Worm (Caenorhabditis elegans) whole organism, L4 larva: ENCODE measurements around the gene Y80D3A.8.

Source experiments
- F10B5.3 ChIP-seq: sonication (generic microtip); optimal IDR thresholded peaks from 2 replicates; lab custom pipeline; 2016; ENCODE audit warnings: mild to moderate bottlenecking, missing genetic modification characterization, missing compliant biosample characterization
- F26F4.8 ChIP-seq: fragments of 200-800 bp; sonication (Bioruptor generic); conservative IDR thresholded peaks from 2 replicates; pipeline ENCODE4 v1.3.6; 2022; ENCODE audit warnings: missing genetic modification characterization, missing compliant biosample characterization
- F37D6.2 ChIP-seq: sonication (generic microtip); optimal IDR thresholded peaks from 2 replicates; lab custom pipeline; 2016; ENCODE audit warnings: mild to moderate bottlenecking, missing genetic modification characterization, missing compliant biosample characterization
- R02D3.7 ChIP-seq: fragments of 150-350 bp; sonication (generic microtip); optimal IDR thresholded peaks from 3 replicates; lab custom pipeline; 2014; ENCODE audit warnings: missing biosample characterization, missing genetic modification characterization
- T20F7.1 ChIP-seq: fragments of 200-800 bp; sonication (Bioruptor generic); optimal IDR thresholded peaks from 2 replicates; lab custom pipeline; 2018; ENCODE audit warnings: mild to moderate bottlenecking, missing genetic modification characterization, missing compliant biosample characterization
- Y48G9A.11 ChIP-seq: fragments of 200-800 bp; sonication (Bioruptor generic); IDR thresholded peaks from 2 replicates; pipeline ENCODE4 v1.3.6; 2022; ENCODE audit warnings: missing genetic modification reagents, missing genetic modification characterization, missing compliant biosample characterization
- Y5F2A.4 ChIP-seq: fragments of 200-800 bp; sonication (Bioruptor generic); optimal IDR thresholded peaks from 2 replicates; lab custom pipeline; 2018; ENCODE audit warnings: mild to moderate bottlenecking, missing genetic modification characterization, missing compliant biosample characterization
- ZK546.5 ChIP-seq, 2 experiments: sonication (generic microtip); optimal IDR thresholded peaks; 2 replicates each; lab custom pipeline; 2017; ENCODE audit warnings: missing biosample characterization in 2 of 2, missing genetic modification characterization in 2 of 2
- aha-1 ChIP-seq: fragments of 150-350 bp; peaks from one replicate; lab custom pipeline; 2014; ENCODE audit warnings: missing biosample characterization, missing genetic modification characterization
- ceh-20 ChIP-seq: fragments of 200-800 bp; sonication (Bioruptor generic); IDR thresholded peaks from 2 replicates; pipeline ENCODE4 v1.3.6; 2022; ENCODE audit warnings: missing genetic modification reagents, missing genetic modification characterization, missing compliant biosample characterization
- ceh-28 ChIP-seq: fragments of 150-350 bp; optimal IDR thresholded peaks from 2 replicates; lab custom pipeline; 2014; ENCODE audit warnings: missing biosample characterization, missing genetic modification reagents, missing genetic modification characterization
- ceh-82 ChIP-seq: sonication (generic microtip); optimal IDR thresholded peaks from 2 replicates; lab custom pipeline; 2017; ENCODE audit warnings: missing biosample characterization, missing genetic modification characterization
- ces-1 ChIP-seq: fragments of 150-350 bp; sonication (generic microtip); optimal IDR thresholded peaks from 4 replicates; lab custom pipeline; 2014; ENCODE audit warnings: missing biosample characterization, missing genetic modification reagents, missing genetic modification characterization
- daf-16 ChIP-seq, 3 experiments: sonication (generic microtip); optimal IDR thresholded peaks; 2 replicates each; lab custom pipeline; 2016 to 2017; ENCODE audit warnings: missing genetic modification characterization in 3 of 3, missing genetic modification reagents in 3 of 3, mild to moderate bottlenecking in 2 of 3, missing compliant biosample characterization in 2 of 3, missing biosample characterization in 1 of 3, moderate library complexity in 1 of 3
- dmd-6 ChIP-seq: fragments of 200-800 bp; sonication (Bioruptor generic); IDR thresholded peaks from 2 replicates; pipeline ENCODE4 v1.3.6; 2022; ENCODE audit warnings: missing genetic modification reagents, missing genetic modification characterization, missing compliant biosample characterization
- duxl-1 ChIP-seq: sonication (generic microtip); optimal IDR thresholded peaks from 2 replicates; lab custom pipeline; 2016; ENCODE audit warnings: mild to moderate bottlenecking, missing genetic modification characterization, moderate library complexity, missing compliant biosample characterization; ENCODE audit not compliant: poor library complexity
- dve-1 ChIP-seq: sonication (generic microtip); optimal IDR thresholded peaks from 2 replicates; lab custom pipeline; 2017; ENCODE audit warnings: antibody characterized with exemption, mild to moderate bottlenecking, missing genetic modification characterization, missing compliant biosample characterization; ENCODE audit not compliant: insufficient read depth
- egl-27 ChIP-seq: sonication (generic microtip); optimal IDR thresholded peaks from 3 replicates; lab custom pipeline; 2017; ENCODE audit warnings: missing biosample characterization, missing genetic modification reagents, missing genetic modification characterization
- gei-8 ChIP-seq: fragments of 200-800 bp; sonication (Bioruptor generic); optimal IDR thresholded peaks from 2 replicates; lab custom pipeline; 2018; ENCODE audit warnings: mild to moderate bottlenecking, missing genetic modification characterization, missing compliant biosample characterization
- hlh-30 ChIP-seq: sonication (generic microtip); optimal IDR thresholded peaks from 2 replicates; lab custom pipeline; 2017; ENCODE audit warnings: antibody characterized with exemption, mild to moderate bottlenecking, missing genetic modification characterization, missing compliant biosample characterization; ENCODE audit not compliant: insufficient read depth
- lin-39 ChIP-seq: fragments of 150-350 bp; optimal IDR thresholded peaks from 2 replicates; lab custom pipeline; 2014; ENCODE audit warnings: missing biosample characterization, missing genetic modification reagents, missing genetic modification characterization
- madf-9 ChIP-seq: fragments of 200-800 bp; sonication (Bioruptor generic); conservative IDR thresholded peaks from 2 replicates; pipeline ENCODE4 v1.3.6; 2022; ENCODE audit warnings: missing genetic modification reagents, missing genetic modification characterization, missing compliant biosample characterization
- mdt-29 ChIP-seq: fragments of 200-800 bp; sonication (Bioruptor generic); IDR thresholded peaks from 2 replicates; pipeline ENCODE4 v1.3.6; 2022; ENCODE audit warnings: missing genetic modification reagents, missing genetic modification characterization, missing compliant biosample characterization
- mep-1 ChIP-seq: fragments of 150-350 bp; sonication (generic microtip); optimal IDR thresholded peaks from 3 replicates; lab custom pipeline; 2014; ENCODE audit warnings: missing biosample characterization, missing genetic modification characterization
- mxl-3 ChIP-seq: fragments of 200-800 bp; sonication (Bioruptor generic); optimal IDR thresholded peaks from 2 replicates; lab custom pipeline; 2018; ENCODE audit warnings: mild to moderate bottlenecking, missing genetic modification characterization, missing compliant biosample characterization
- nhr-28 ChIP-seq: fragments of 150-350 bp; optimal IDR thresholded peaks from 2 replicates; lab custom pipeline; 2014; ENCODE audit warnings: missing biosample characterization, missing genetic modification characterization
- nhr-48 ChIP-seq: sonication (generic microtip); optimal IDR thresholded peaks from 2 replicates; lab custom pipeline; 2016; ENCODE audit warnings: mild to moderate bottlenecking, missing genetic modification characterization, missing compliant biosample characterization
- nhr-6 ChIP-seq: fragments of 150-350 bp; optimal IDR thresholded peaks from 2 replicates; lab custom pipeline; 2014; ENCODE audit warnings: missing biosample characterization, missing genetic modification characterization
- nhr-77 ChIP-seq: fragments of 150-350 bp; optimal IDR thresholded peaks from 2 replicates; lab custom pipeline; 2014; ENCODE audit warnings: missing biosample characterization, missing genetic modification characterization
- php-3 ChIP-seq: fragments of 200-800 bp; sonication (Bioruptor generic); IDR thresholded peaks from 2 replicates; pipeline ENCODE4 v1.3.6; 2022; ENCODE audit warnings: missing genetic modification reagents, missing genetic modification characterization, missing compliant biosample characterization
- pqm-1 ChIP-seq: sonication (generic microtip); optimal IDR thresholded peaks from 2 replicates; lab custom pipeline; 2017; ENCODE audit warnings: missing biosample characterization, missing genetic modification characterization
- set-16 ChIP-seq: fragments of 200-800 bp; sonication (Bioruptor generic); IDR thresholded peaks from 2 replicates; pipeline ENCODE4 v1.3.6; 2022; ENCODE audit warnings: missing genetic modification reagents, missing genetic modification characterization, missing compliant biosample characterization
- skn-1 ChIP-seq: fragments of 150-350 bp; optimal IDR thresholded peaks from 2 replicates; lab custom pipeline; 2014; ENCODE audit warnings: missing biosample characterization, missing genetic modification characterization
- zfp-3 ChIP-seq: fragments of 200-800 bp; sonication (Bioruptor generic); conservative IDR thresholded peaks from 2 replicates; pipeline ENCODE4 v1.3.6; 2022; ENCODE audit warnings: missing genetic modification reagents, missing genetic modification characterization, missing compliant biosample characterization
- zip-11 ChIP-seq: fragments of 200-800 bp; sonication (Bioruptor generic); IDR thresholded peaks from 2 replicates; pipeline ENCODE4 v1.3.6; 2022; ENCODE audit warnings: missing genetic modification characterization, missing compliant biosample characterization
- zip-2 ChIP-seq: fragments of 150-350 bp; optimal IDR thresholded peaks from 2 replicates; lab custom pipeline; 2014; ENCODE audit warnings: missing biosample characterization, missing genetic modification characterization

Y80D3A.8 gene

DNA sequence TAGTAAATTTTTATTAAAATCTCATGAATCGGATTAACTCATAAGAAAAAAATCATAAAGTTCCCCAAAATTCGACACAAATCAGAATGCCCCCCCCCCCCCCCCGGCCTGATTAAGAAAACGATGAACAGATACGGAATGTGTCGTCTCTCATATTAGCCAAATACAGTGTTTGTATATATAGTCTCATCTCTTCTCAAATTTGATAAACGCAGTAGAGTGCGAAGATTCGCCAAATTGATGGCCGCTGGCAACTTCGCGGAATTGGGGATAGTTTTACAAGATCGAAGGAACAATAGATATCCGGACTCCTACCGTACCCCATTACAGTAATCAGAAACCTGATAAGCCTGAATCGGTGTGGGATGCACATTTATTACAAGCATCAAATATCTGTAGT lies 2.9 kb upstream of the Y80D3A.8 start:
- TF ChIP-seq aha-1 (tag; lab: Kevin White, UChicago) = peak; percentile 56
- TF ChIP-seq egl-27 (tag; lab: Kevin White, UChicago) = no peak

ce11 chrV:18940826-18941225 lies 385 bp downstream of the Y80D3A.8 start:
- TF ChIP-seq ceh-28 = peak; percentile 94

DNA sequence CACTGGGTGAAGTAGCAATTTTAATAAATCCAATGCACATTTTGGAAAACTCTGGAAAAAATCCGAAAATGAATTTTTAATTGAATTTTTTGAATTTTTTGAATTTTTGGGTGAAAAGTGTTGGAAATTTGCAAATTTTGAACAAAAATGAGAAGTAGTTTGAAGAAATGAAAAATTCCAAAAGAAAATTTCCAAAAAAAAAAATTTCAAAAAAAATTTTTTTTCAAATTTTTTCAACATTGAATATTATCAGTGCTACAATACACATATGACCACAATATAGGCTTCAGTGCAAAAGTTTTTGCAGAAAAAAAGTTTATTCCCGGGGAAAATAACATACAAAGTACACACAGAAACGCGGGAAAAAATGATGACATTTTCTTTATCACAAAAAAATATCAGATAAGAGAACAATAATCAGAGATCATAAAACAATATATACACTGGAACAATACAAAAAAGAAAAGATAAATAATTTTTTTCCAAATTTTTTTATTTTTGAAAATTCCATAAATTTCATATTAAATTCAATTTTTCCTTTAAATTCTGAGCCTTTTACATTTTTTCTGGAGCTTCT lies 16.9 kb downstream of the Y80D3A.8 start, which contains the start of gene hrg-10:
TSS of gene hrg-10 (minus strand) at position 51 of the 577 bp plus-strand sequence.
- TF ChIP-seq nhr-6 (no peak), mdt-29 (GFP tag; lab: Robert Waterston, UW) (no peak), duxl-1 (tag; lab: Kevin White, UChicago) (no peak), hlh-30 (tag; lab: Kevin White, UChicago) (no peak), php-3 (no peak), F10B5.3 (tag; lab: Kevin White, UChicago) (no peak), daf-16 (GFP tag; optimal IDR thresholded peaks at IDR 0.05; lab: Kevin White, UChicago) (no peak), daf-16 (tag; optimal IDR thresholded peaks at IDR 0.05; lab: Kevin White, UChicago) (peak; percentile 88), zip-2 (no peak), zfp-3 (GFP tag; lab: Robert Waterston, UW) (no peak), skn-1 (no peak), R02D3.7 (tag; lab: Kevin White, UChicago) (no peak), madf-9 (GFP tag; lab: Robert Waterston, UW) (no peak), ceh-82 (tag; lab: Kevin White, UChicago) (no peak), ceh-20 (GFP tag; lab: Robert Waterston, UW) (no peak), gei-8 (GFP tag; lab: Kevin White, UChicago) (no peak), mep-1 (peak; percentile 15), ces-1 (GFP tag; lab: Kevin White, UChicago) (no peak), zip-11 (GFP tag; lab: Robert Waterston, UW) (no peak), nhr-28 (peak; percentile 41), nhr-77 (tag; lab: Kevin White, UChicago) (peak; percentile 3), ZK546.5 (tag; optimal IDR thresholded peaks at IDR 0.05; lab: Kevin White, UChicago) (no peak), mxl-3 (no peak), dve-1 (tag; lab: Kevin White, UChicago) (peak; percentile 38), Y48G9A.11 (GFP tag; lab: Robert Waterston, UW) (no peak), F26F4.8 (GFP tag; lab: Robert Waterston, UW) (no peak), dmd-6 (GFP tag; lab: Robert Waterston, UW) (peak; percentile 44), set-16 (no peak), F37D6.2 (tag; lab: Kevin White, UChicago) (no peak), pqm-1 (tag; lab: Kevin White, UChicago) (peak; percentile 24), lin-39 (tag; lab: Kevin White, UChicago) (no peak), Y5F2A.4 (GFP tag; lab: Kevin White, UChicago) (no peak)

- TF ChIP-seq F37D6.2 (tag; lab: Kevin White, UChicago) = no peak
- TF ChIP-seq aha-1 (tag; lab: Kevin White, UChicago) = no peak
- no peak for TF ChIP-seq T20F7.1 (GFP tag; lab: Kevin White, UChicago)
- TF ChIP-seq ZK546.5 (tag; optimal IDR thresholded peaks at IDR 0.05; lab: Kevin White, UChicago) = no peak
- no peak for TF ChIP-seq nhr-48 (tag; lab: Kevin White, UChicago)
Observed at ce11 chrV:18960072-18960471, 19.6 kb downstream of the Y80D3A.8 start, which contains the start of gene ztf-20. ztf-20 (minus strand) TSS chrV:18960172.
